Fruit fly (Drosophila melanogaster) whole organism, embryonic: ENCODE data around the gene Kdm3.

ENCODE experiments used
- Awh ChIP-seq: fragments of 200-800 bp; sonication (Bioruptor generic); IDR thresholded peaks from 2 replicates; pipeline ENCODE4, ENCODE4 v1.3.6; 2022; ENCODE audit warnings: missing biosample characterization, missing genetic modification characterization
- Blimp-1 ChIP-seq: fragments of 200-800 bp; sonication (Bioruptor generic); optimal IDR thresholded peaks from 3 replicates; lab custom pipeline; 2018; ENCODE audit warnings: missing biosample characterization, missing genetic modification characterization, mild to moderate bottlenecking, moderate library complexity, missing genetic modification reagents
- CG1024 ChIP-seq: fragments of 200-800 bp; sonication (Bioruptor generic); IDR thresholded peaks from 2 replicates; pipeline ENCODE4 v1.3.6; 2022; ENCODE audit warnings: missing biosample characterization, missing genetic modification characterization
- CG10321 ChIP-seq: fragments of 200-800 bp; sonication (Bioruptor generic); IDR thresholded peaks from 2 replicates; pipeline ENCODE4 v1.3.6; 2022; ENCODE audit warnings: missing biosample characterization, missing genetic modification characterization
- CG11456 ChIP-seq: fragments of 200-800 bp; sonication (Bioruptor generic); IDR thresholded peaks from 3 replicates; pipeline ENCODE4 v1.3.6; 2022; ENCODE audit warnings: missing biosample characterization, missing genetic modification characterization
- CG11695 ChIP-seq: fragments of 200-800 bp; sonication (Bioruptor generic); IDR thresholded peaks from 3 replicates; pipeline ENCODE4 v1.3.6; 2022; ENCODE audit warnings: missing biosample characterization, missing genetic modification characterization
- CG12104 ChIP-seq: fragments of 200-800 bp; sonication (Bioruptor generic); optimal IDR thresholded peaks from 3 replicates; lab custom pipeline; 2016; ENCODE audit warnings: missing biosample characterization, missing genetic modification characterization
- CG12236 ChIP-seq: fragments of 200-800 bp; sonication (Bioruptor generic); optimal IDR thresholded peaks from 2 replicates; lab custom pipeline; 2016; ENCODE audit warnings: missing biosample characterization, missing genetic modification characterization
- CG13287 ChIP-seq: fragments of 200-800 bp; sonication (Bioruptor generic); IDR thresholded peaks from 2 replicates; pipeline ENCODE4 v1.3.6; 2022; ENCODE audit warnings: missing biosample characterization, missing genetic modification characterization; ENCODE audit not compliant: partially characterized antibody
- CG15073 ChIP-seq: fragments of 200-800 bp; sonication (Bioruptor generic); optimal IDR thresholded peaks from 2 replicates; lab custom pipeline; 2016; ENCODE audit warnings: missing biosample characterization, missing genetic modification characterization
- CG17385 ChIP-seq: fragments of 200-800 bp; sonication (Bioruptor generic); optimal IDR thresholded peaks from 3 replicates; lab custom pipeline; 2018; ENCODE audit warnings: missing biosample characterization, mild to moderate bottlenecking, missing genetic modification characterization
- CG1792 ChIP-seq: fragments of 200-800 bp; sonication (Bioruptor generic); optimal IDR thresholded peaks from 2 replicates; lab custom pipeline; 2016; ENCODE audit warnings: missing biosample characterization, missing genetic modification characterization
- CG18011 ChIP-seq: fragments of 200-800 bp; sonication (Bioruptor generic); optimal IDR thresholded peaks from 2 replicates; lab custom pipeline; 2017; ENCODE audit warnings: missing biosample characterization, missing genetic modification characterization, mild to moderate bottlenecking, moderate library complexity, missing genotype
- CG18619 ChIP-seq: fragments of 200-800 bp; sonication (Bioruptor generic); optimal IDR thresholded peaks from 3 replicates; lab custom pipeline; 2017; ENCODE audit warnings: missing biosample characterization, mild to moderate bottlenecking, missing genetic modification characterization
- CG2120 ChIP-seq: fragments of 200-800 bp; sonication (Bioruptor generic); optimal IDR thresholded peaks from 3 replicates; lab custom pipeline; 2016; ENCODE audit warnings: missing biosample characterization, missing genetic modification characterization
- CG32532 ChIP-seq: fragments of 200-800 bp; sonication (Bioruptor generic); IDR thresholded peaks from 2 replicates; pipeline ENCODE4 v1.3.6; 2022; ENCODE audit warnings: missing biosample characterization, missing genetic modification characterization
- CG4820 ChIP-seq: fragments of 200-800 bp; sonication (Bioruptor generic); optimal IDR thresholded peaks from 3 replicates; lab custom pipeline; 2016; ENCODE audit warnings: missing biosample characterization, missing genetic modification characterization
- CG5245 ChIP-seq: fragments of 200-800 bp; sonication (Bioruptor generic); optimal IDR thresholded peaks from 3 replicates; lab custom pipeline; 2016; ENCODE audit warnings: missing biosample characterization, missing genetic modification characterization
- CG7745 ChIP-seq: fragments of 200-800 bp; sonication (Bioruptor generic); optimal IDR thresholded peaks from 2 replicates; lab custom pipeline; 2018; ENCODE audit warnings: missing biosample characterization, mild to moderate bottlenecking, missing genetic modification characterization, moderate library complexity
- CG7928 ChIP-seq: fragments of 200-800 bp; sonication (Bioruptor generic); optimal IDR thresholded peaks from 2 replicates; lab custom pipeline; 2017; ENCODE audit warnings: missing biosample characterization, mild to moderate bottlenecking, missing genetic modification characterization
- Dbx ChIP-seq: fragments of 200-800 bp; sonication (Bioruptor generic); IDR thresholded peaks from 3 replicates; pipeline ENCODE4 v1.3.6; 2022; ENCODE audit warnings: missing biosample characterization, missing genetic modification characterization
- Gsc ChIP-seq: fragments of 200-800 bp; sonication (Bioruptor generic); IDR thresholded peaks from 2 replicates; pipeline ENCODE4 v1.3.6; 2022; ENCODE audit warnings: missing biosample characterization, missing genetic modification characterization
- Gug ChIP-seq: fragments of 200-800 bp; sonication (Bioruptor generic); IDR thresholded peaks from 4 replicates; pipeline ENCODE4 v1.3.6; 2022; ENCODE audit warnings: missing biosample characterization, missing genetic modification characterization
- HLH54F ChIP-seq: fragments of 200-800 bp; sonication (Bioruptor generic); optimal IDR thresholded peaks from 3 replicates; lab custom pipeline; 2016; ENCODE audit warnings: missing biosample characterization, missing genetic modification characterization
- Hey ChIP-seq: fragments of 200-800 bp; sonication (Bioruptor generic); optimal IDR thresholded peaks from 3 replicates; lab custom pipeline; 2018; ENCODE audit warnings: missing biosample characterization, mild to moderate bottlenecking, missing genetic modification characterization
- HmgZ ChIP-seq: fragments of 200-800 bp; sonication (Bioruptor generic); optimal IDR thresholded peaks from 2 replicates; lab custom pipeline; 2018; ENCODE audit warnings: missing biosample characterization, mild to moderate bottlenecking, missing genetic modification characterization
- Meics ChIP-seq: fragments of 200-800 bp; sonication (Bioruptor generic); optimal IDR thresholded peaks from 2 replicates; lab custom pipeline; 2017; ENCODE audit warnings: missing biosample characterization, mild to moderate bottlenecking, missing genetic modification characterization
- NC2α ChIP-seq: fragments of 200-800 bp; sonication (Bioruptor generic); optimal IDR thresholded peaks from 2 replicates; lab custom pipeline; 2016; ENCODE audit warnings: missing biosample characterization, missing genetic modification characterization
- Oli ChIP-seq: fragments of 200-800 bp; sonication (Bioruptor generic); optimal IDR thresholded peaks from 2 replicates; lab custom pipeline; 2018; ENCODE audit warnings: missing biosample characterization, mild to moderate bottlenecking, missing genetic modification characterization, moderate library complexity
- Stat92E ChIP-seq, 3 experiments: fragments of >200 bp in 2 of 3; fragments of 200-800 bp in 1 of 3; sonication (Bioruptor generic) in 1 of 3; optimal IDR thresholded peaks; 2 replicates each; lab custom pipeline; 2017 to 2019; ENCODE audit warnings: missing biosample characterization in 3 of 3, missing genetic modification characterization in 3 of 3, mild to moderate bottlenecking in 1 of 3, moderate library complexity in 1 of 3
- amos ChIP-seq: fragments of 200-800 bp; sonication (Bioruptor generic); IDR thresholded peaks from 2 replicates; pipeline ENCODE4 v1.3.6; 2022; ENCODE audit warnings: missing biosample characterization, missing genetic modification characterization; ENCODE audit not compliant: partially characterized antibody
- bab2 ChIP-seq: fragments of 200-800 bp; sonication (Bioruptor generic); optimal IDR thresholded peaks from 2 replicates; lab custom pipeline; 2016; ENCODE audit warnings: missing biosample characterization, missing genetic modification characterization
- cato ChIP-seq: fragments of 200-800 bp; sonication (Bioruptor generic); optimal IDR thresholded peaks from 2 replicates; lab custom pipeline; 2016; ENCODE audit warnings: missing biosample characterization, missing genetic modification characterization, borderline replicate concordance
- chif ChIP-seq, 2 experiments: fragments of 200-800 bp; sonication (Bioruptor generic); optimal IDR thresholded peaks; 3 replicates each; lab custom pipeline; 2016; ENCODE audit warnings: missing biosample characterization in 2 of 2, missing genetic modification characterization in 2 of 2
- fd102C ChIP-seq: fragments of 200-800 bp; sonication (Bioruptor generic); optimal IDR thresholded peaks from 2 replicates; lab custom pipeline; 2018; ENCODE audit warnings: missing biosample characterization, mild to moderate bottlenecking, missing genetic modification characterization, moderate library complexity
- fd3F ChIP-seq: fragments of 200-800 bp; sonication (Bioruptor generic); optimal IDR thresholded peaks from 2 replicates; lab custom pipeline; 2018; ENCODE audit warnings: missing biosample characterization, mild to moderate bottlenecking, missing genetic modification characterization, moderate library complexity
- gfzf ChIP-seq: fragments of 200-800 bp; sonication (Bioruptor generic); optimal IDR thresholded peaks from 2 replicates; lab custom pipeline; 2016; ENCODE audit warnings: missing biosample characterization, mild to moderate bottlenecking, missing genetic modification characterization, moderate library complexity
- gt ChIP-seq: fragments of 200-800 bp; sonication (Bioruptor generic); IDR thresholded peaks from 2 replicates; pipeline ENCODE4 v1.3.6; 2022; ENCODE audit warnings: missing biosample characterization, missing genetic modification characterization
- ham ChIP-seq: fragments of 200-800 bp; sonication (Bioruptor generic); IDR thresholded peaks from 2 replicates; pipeline ENCODE4 v1.3.6; 2022; ENCODE audit warnings: missing biosample characterization, missing genetic modification characterization
- lilli ChIP-seq: fragments of 200-800 bp; sonication (Bioruptor generic); optimal IDR thresholded peaks from 3 replicates; lab custom pipeline; 2016; ENCODE audit warnings: missing biosample characterization, missing genetic modification characterization
- mld ChIP-seq: fragments of 200-800 bp; sonication (Bioruptor generic); IDR thresholded peaks from 3 replicates; pipeline ENCODE4 v1.3.6; 2022; ENCODE audit warnings: missing biosample characterization, missing genetic modification characterization; ENCODE audit not compliant: partially characterized antibody
- nerfin-1 ChIP-seq: fragments of 200-800 bp; sonication (Bioruptor generic); optimal IDR thresholded peaks from 3 replicates; lab custom pipeline; 2019; ENCODE audit warnings: missing biosample characterization, mild to moderate bottlenecking, missing genetic modification characterization, moderate library complexity
- nmo ChIP-seq: fragments of 200-800 bp; sonication (Bioruptor generic); optimal IDR thresholded peaks from 2 replicates; lab custom pipeline; 2018; ENCODE audit warnings: missing biosample characterization, mild to moderate bottlenecking, missing genetic modification characterization, moderate library complexity
- org-1 ChIP-seq: fragments of 200-800 bp; sonication (Bioruptor generic); optimal IDR thresholded peaks from 2 replicates; lab custom pipeline; 2017; ENCODE audit warnings: missing biosample characterization, missing genetic modification characterization
- sd ChIP-seq: fragments of 200-800 bp; sonication (Bioruptor generic); optimal IDR thresholded peaks from 3 replicates; lab custom pipeline; 2018; ENCODE audit warnings: missing biosample characterization, mild to moderate bottlenecking, missing genetic modification characterization, moderate library complexity
- sr ChIP-seq: fragments of 200-800 bp; sonication (Bioruptor generic); IDR thresholded peaks from 3 replicates; pipeline ENCODE4 v1.3.6; 2022; ENCODE audit warnings: missing biosample characterization, missing genetic modification characterization
- stc ChIP-seq: fragments of 200-800 bp; sonication (Bioruptor generic); IDR thresholded peaks from 2 replicates; pipeline ENCODE4 v1.3.6; 2022; ENCODE audit warnings: missing biosample characterization, missing genetic modification characterization
- tup ChIP-seq: fragments of 200-800 bp; sonication (Bioruptor generic); optimal IDR thresholded peaks from 2 replicates; lab custom pipeline; 2016; ENCODE audit warnings: missing biosample characterization, mild to moderate bottlenecking, missing genetic modification characterization, moderate library complexity
- vnd ChIP-seq: fragments of 200-800 bp; sonication (Bioruptor generic); IDR thresholded peaks from 3 replicates; pipeline ENCODE4 v1.3.6; 2022; ENCODE audit warnings: missing biosample characterization, missing genetic modification characterization; ENCODE audit not compliant: partially characterized antibody
- vvl ChIP-seq: fragments of 200-800 bp; sonication (Bioruptor generic); IDR thresholded peaks from 2 replicates; pipeline ENCODE4 v1.3.6; 2022; ENCODE audit warnings: missing biosample characterization, missing genetic modification characterization

Gene Kdm3

DNA sequence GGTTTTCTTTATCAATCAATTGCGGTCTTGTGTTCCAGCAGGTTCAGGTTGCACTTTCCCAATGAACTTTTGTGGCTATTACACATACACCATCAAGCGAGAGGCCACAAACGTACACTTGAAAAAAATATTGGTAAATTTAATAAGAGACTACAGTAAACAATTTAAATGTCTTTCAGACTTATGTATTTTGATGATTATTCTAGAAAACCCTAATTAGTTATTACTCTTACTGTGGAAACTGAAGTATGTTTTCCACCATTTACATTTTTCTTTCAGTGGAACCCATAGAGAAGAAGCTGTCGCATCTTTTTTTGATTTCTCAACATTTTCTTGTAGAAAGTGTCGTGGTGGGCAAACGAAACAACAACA lies 18.3 kb downstream of the Kdm3 start (continued):
- peak; percentile 93 for TF ChIP-seq stc (GFP tag; lab: Robert Waterston, UW)
- peak; percentile 86 for TF ChIP-seq NC2α
- TF ChIP-seq ham (GFP tag; lab: Robert Waterston, UW) = 0 out of 2 replicates have a peak, but pooled peaks have one; percentile 21
- peak; percentile 86 for TF ChIP-seq Meics (GFP tag; lab: Kevin White, UChicago)
- peak; percentile 76 for TF ChIP-seq CG15073 (GFP tag; lab: Kevin White, UChicago)
- TF ChIP-seq vvl (GFP tag; lab: Robert Waterston, UW) = peak; percentile 97
- TF ChIP-seq Awh (GFP tag; lab: Robert Waterston, UW) = peak; percentile 93
- peak; percentile 83 for TF ChIP-seq fd3F (GFP tag; lab: Kevin White, UChicago)
- peak; percentile 95 for TF ChIP-seq bab2
- TF ChIP-seq CG7745 (tag; lab: Kevin White, UChicago) = no peak
- no peak for TF ChIP-seq CG13287 (GFP tag; lab: Robert Waterston, UW)
- peak; percentile 91 for TF ChIP-seq CG4820 (GFP tag; lab: Kevin White, UChicago)
- TF ChIP-seq Oli (tag; lab: Kevin White, UChicago) = peak; percentile 96
- peak; percentile 84 for TF ChIP-seq org-1
- TF ChIP-seq CG11695 (GFP tag; lab: Robert Waterston, UW) = peak; percentile 90
- peak; percentile 33 for TF ChIP-seq CG7928
- TF ChIP-seq nmo (GFP tag; lab: Kevin White, UChicago) = peak; percentile 96
- no peak for TF ChIP-seq amos (GFP tag; lab: Robert Waterston, UW)
- peak; percentile 89 for TF ChIP-seq CG2120 (GFP tag; lab: Kevin White, UChicago)
- peak; percentile 88 for TF ChIP-seq lilli (GFP tag; lab: Kevin White, UChicago)
- peak; percentile 76 for TF ChIP-seq Gug (GFP tag; lab: Robert Waterston, UW)
- TF ChIP-seq Hey = no peak
- TF ChIP-seq gt (GFP tag; lab: Robert Waterston, UW) = peak; percentile 73
- TF ChIP-seq CG17385 (GFP tag; lab: Kevin White, UChicago) = peak; percentile 89
- no peak for TF ChIP-seq mld (GFP tag; lab: Robert Waterston, UW)
- TF ChIP-seq Dbx (GFP tag; lab: Robert Waterston, UW) = peak; percentile 78
- TF ChIP-seq nerfin-1 (tag; lab: Kevin White, UChicago) = peak; percentile 91
- TF ChIP-seq sr (GFP tag; lab: Robert Waterston, UW) = peak; percentile 54; the same call in 2 of the 3 replicates
- peak; percentile 82 for TF ChIP-seq HLH54F (GFP tag; lab: Kevin White, UChicago)
- peak; percentile 89 for TF ChIP-seq HmgZ
- peak; percentile 92 for TF ChIP-seq CG5245 (GFP tag; lab: Kevin White, UChicago)
- peak; percentile 59 for TF ChIP-seq CG10321 (GFP tag; lab: Robert Waterston, UW)
- TF ChIP-seq vnd (GFP tag; lab: Robert Waterston, UW) = no peak
- TF ChIP-seq fd102C (GFP tag; lab: Kevin White, UChicago) = no peak
- TF ChIP-seq CG18011 (GFP tag; lab: Kevin White, UChicago) = peak; percentile 49
- TF ChIP-seq gfzf = peak; percentile 3
- TF ChIP-seq CG11456 = peak; percentile 88; the same call in 2 of the 3 replicates
- peak; percentile 91 to 95 for TF ChIP-seq chif (GFP tag; optimal IDR thresholded peaks at IDR 0.05; lab: Kevin White, UChicago)
- peak; percentile 92 for TF ChIP-seq CG1024
- TF ChIP-seq Stat92E (GFP tag; optimal IDR thresholded peaks at IDR 0.05; lab: Kevin White, UChicago) = peak in 1 of 3 experiments; percentile 52
- peak; percentile 76 for TF ChIP-seq CG12236 (GFP tag; lab: Kevin White, UChicago)
- TF ChIP-seq Blimp-1 (GFP tag; lab: Kevin White, UChicago) = peak; percentile 96
- peak; percentile 90 for TF ChIP-seq cato (GFP tag; lab: Kevin White, UChicago)
- TF ChIP-seq CG1792 = peak; percentile 92
- TF ChIP-seq CG18619 (GFP tag; lab: Kevin White, UChicago) = peak; percentile 89
- TF ChIP-seq tup (GFP tag; lab: Kevin White, UChicago) = peak; percentile 53
- TF ChIP-seq sd (tag; lab: Kevin White, UChicago) = peak; percentile 38
- no peak; the same call in 1 of the 2 replicates for TF ChIP-seq Gsc (GFP tag; lab: Robert Waterston, UW)
- peak; percentile 93 for TF ChIP-seq CG32532 (GFP tag; lab: Robert Waterston, UW)
- peak; percentile 81 for TF ChIP-seq CG12104 (GFP tag; lab: Kevin White, UChicago)
